Worm (Caenorhabditis elegans) whole organism, early embryonic: Measurements from ENCODE around the gene hst-3.1.

Experiments used
- B0310.2 ChIP-seq: sonication (generic microtip); optimal IDR thresholded peaks from 2 replicates; lab custom pipeline; 2016; ENCODE audit warnings: mild to moderate bottlenecking, missing genetic modification characterization, missing compliant biosample characterization
- F13C5.2 ChIP-seq: sonication (generic microtip); optimal IDR thresholded peaks from 2 replicates; lab custom pipeline; 2017; ENCODE audit warnings: mild to moderate bottlenecking, missing genetic modification characterization, inconsistent platforms, missing compliant biosample characterization
- ceh-36 ChIP-seq: sonication (generic microtip); optimal IDR thresholded peaks from 2 replicates; lab custom pipeline; 2016; ENCODE audit warnings: missing genetic modification characterization, inconsistent platforms, missing compliant biosample characterization
- flt-1 ChIP-seq: fragments of 200-800 bp; sonication (Bioruptor generic); IDR thresholded peaks from 2 replicates; pipeline ENCODE4 v1.3.6; 2022; ENCODE audit warnings: missing genetic modification characterization, missing compliant biosample characterization
- hmbx-1 ChIP-seq: sonication (generic microtip); optimal IDR thresholded peaks from 2 replicates; lab custom pipeline; 2016; ENCODE audit warnings: mild to moderate bottlenecking, missing genetic modification characterization, missing compliant biosample characterization
- hnd-1 ChIP-seq: sonication (generic microtip); optimal IDR thresholded peaks from 2 replicates; lab custom pipeline; 2016; ENCODE audit warnings: missing genetic modification characterization, missing compliant biosample characterization
- scrt-1 ChIP-seq: fragments of 200-800 bp; sonication (Bioruptor generic); IDR thresholded peaks from 2 replicates; pipeline ENCODE4 v1.3.6; 2022; ENCODE audit warnings: missing genetic modification characterization, missing compliant biosample characterization
- tbx-37 ChIP-seq: fragments of 200-800 bp; sonication (Bioruptor generic); conservative IDR thresholded peaks from 2 replicates; pipeline ENCODE4 v1.3.6; 2022; ENCODE audit warnings: missing genetic modification reagents, missing genetic modification characterization, missing compliant biosample characterization

hst-3.1 gene

DNA sequence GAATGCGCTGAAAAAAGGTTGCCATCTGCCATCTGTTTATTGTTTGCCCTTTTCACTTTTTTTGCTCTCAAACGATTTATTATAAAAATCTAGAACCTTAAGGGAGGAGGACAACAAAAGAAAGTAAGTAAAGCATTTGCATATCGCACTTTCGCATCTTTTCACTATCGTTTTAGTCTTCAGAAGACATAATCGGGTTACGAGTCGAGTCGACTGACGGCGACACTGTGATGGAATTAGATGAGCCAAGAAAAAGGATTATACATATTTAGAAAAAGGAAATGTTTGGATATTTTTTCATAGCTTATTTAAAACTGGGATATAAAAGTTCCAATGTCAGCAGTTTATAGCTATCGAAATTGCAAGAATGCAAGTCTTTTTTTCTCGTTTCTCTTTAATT is 52.4 kb downstream of the hst-3.1 start:
- TF ChIP-seq scrt-1 (no peak), ceh-36 (tag; lab: Kevin White, UChicago) (no peak), B0310.2 (tag; lab: Kevin White, UChicago) (no peak), tbx-37 (GFP tag; lab: Robert Waterston, UW) (no peak), hnd-1 (tag; lab: Kevin White, UChicago) (no peak), hmbx-1 (tag; lab: Kevin White, UChicago) (no peak), F13C5.2 (tag; lab: Kevin White, UChicago) (no peak), flt-1 (GFP tag; lab: Robert Waterston, UW) (no peak)
